Fruit fly (Drosophila melanogaster): ENCODE results near the gene CG8852.

CG8852 gene

DNA sequence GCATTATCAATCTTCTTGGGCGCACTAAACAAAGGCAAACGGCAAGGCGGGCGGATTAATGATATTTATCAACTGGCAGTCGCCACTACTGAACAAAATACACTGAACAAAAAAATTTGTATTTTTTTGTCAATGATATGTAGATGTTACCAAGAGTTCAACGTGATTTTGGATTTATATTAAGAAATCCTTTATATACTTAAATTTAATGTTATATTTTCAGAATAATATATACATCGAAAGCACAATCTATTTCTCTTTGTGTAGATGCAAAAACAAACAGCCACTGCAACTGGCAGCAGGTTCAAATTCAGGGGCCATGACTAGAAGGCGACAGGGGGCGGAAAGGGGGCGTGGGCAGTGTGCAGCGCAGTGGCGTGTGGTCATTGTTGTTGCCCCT lies 42.2 kb upstream of the CG8852 start (continued):
- TF ChIP-seq CG11093 (GFP tag; IDR thresholded peaks at IDR 0.05) (no peak), Adf1 (GFP tag; IDR thresholded peaks at IDR 0.05) (no peak), stwl (tag; optimal IDR thresholded peaks at IDR 0.05) (no peak), CG12236 (GFP tag; optimal IDR thresholded peaks at IDR 0.05) (no peak), CG9727 (GFP tag; optimal IDR thresholded peaks at IDR 0.05) (no peak), fu2 (GFP tag; optimal IDR thresholded peaks at IDR 0.05) (no peak), CG6254 (GFP tag; optimal IDR thresholded peaks at IDR 0.05) (no peak), caup (GFP tag; optimal IDR thresholded peaks at IDR 0.05; ENCODE audit: severe bottlenecking) (no peak), crp (GFP tag; optimal IDR thresholded peaks at IDR 0.05) (no peak), CG10431 (GFP tag; optimal IDR thresholded peaks at IDR 0.05) (no peak), CG11456 (GFP tag; IDR thresholded peaks at IDR 0.05) (0 out of 3 replicates have a peak, but pooled peaks have one; percentile 15), sd (tag; optimal IDR thresholded peaks at IDR 0.05) (no peak), Sox102F (GFP tag; optimal IDR thresholded peaks at IDR 0.05) (peak; percentile 47), p53 (GFP tag; optimal IDR thresholded peaks at IDR 0.05) (no peak), CG8359 (GFP tag; optimal IDR thresholded peaks at IDR 0.05; ENCODE audit: borderline replicate concordance) (no peak), chn (GFP tag; optimal IDR thresholded peaks at IDR 0.05) (no peak), gsb (GFP tag; IDR thresholded peaks at IDR 0.05) (no peak), Xrp1 (GFP tag; IDR thresholded peaks at IDR 0.05) (peak; percentile 35; the same call in 1 of the 2 replicates), E2f2 (GFP tag; IDR thresholded peaks at IDR 0.05) (no peak), Lhr (GFP tag; optimal IDR thresholded peaks at IDR 0.05) (no peak), h (optimal IDR thresholded peaks at IDR 0.05) (no peak), ttk (GFP tag; IDR thresholded peaks at IDR 0.05) (peak; percentile 22; the same call in 1 of the 2 replicates), CoRest (tag; optimal IDR thresholded peaks at IDR 0.05) (peak; percentile 10), Aef1 (GFP tag; IDR thresholded peaks at IDR 0.05) (no peak), lola (GFP tag; optimal IDR thresholded peaks at IDR 0.05) (no peak), da (GFP tag; optimal IDR thresholded peaks at IDR 0.05) (no peak), CG43689 (GFP tag; IDR thresholded peaks at IDR 0.05) (no peak), tin (GFP tag; optimal IDR thresholded peaks at IDR 0.05) (no peak), CG8924 (tag; optimal IDR thresholded peaks at IDR 0.05) (no peak), ac (GFP tag; optimal IDR thresholded peaks at IDR 0.05) (no peak), fd102C (GFP tag; optimal IDR thresholded peaks at IDR 0.05) (no peak), CG14014 (GFP tag; IDR thresholded peaks at IDR 0.05) (no peak), Ptx1 (GFP tag; IDR thresholded peaks at IDR 0.05) (peak; percentile 41; the same call in 1 of the 2 replicates), tgo (GFP tag; IDR thresholded peaks at IDR 0.05) (no peak), gem (tag; optimal IDR thresholded peaks at IDR 0.05) (peak; percentile 55), CG10321 (GFP tag; IDR thresholded peaks at IDR 0.05) (no peak), org-1 (GFP tag; optimal IDR thresholded peaks at IDR 0.05) (no peak), Usf (GFP tag; optimal IDR thresholded peaks at IDR 0.05) (no peak), CG2678 (tag; optimal IDR thresholded peaks at IDR 0.05) (no peak), lmd (GFP tag; IDR thresholded peaks at IDR 0.05) (no peak), CG42726 (GFP tag; IDR thresholded peaks at IDR 0.05; ENCODE audit: partially characterized antibody) (no peak), CG15011 (GFP tag; optimal IDR thresholded peaks at IDR 0.05) (no peak), fru (optimal IDR thresholded peaks at IDR 0.05) (no peak)

DNA sequence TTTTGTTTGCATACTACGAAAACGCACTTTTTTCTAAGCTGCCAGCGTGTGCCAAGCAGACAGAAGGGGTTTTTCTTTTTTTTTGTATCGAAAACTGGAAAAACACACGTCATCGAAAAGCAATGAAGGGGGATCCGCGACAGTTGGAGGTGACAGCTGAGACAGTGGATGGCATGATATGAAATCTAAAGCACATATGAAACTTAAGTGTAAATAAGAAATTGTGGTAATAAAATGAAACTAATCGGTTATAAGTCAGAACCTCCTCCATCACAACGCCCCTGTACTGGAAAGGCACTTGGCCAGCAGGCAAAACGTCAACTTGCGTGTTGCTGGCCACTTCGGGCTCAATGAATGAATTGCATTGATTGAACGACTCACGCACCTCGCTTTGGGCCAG lies 41.3 kb upstream of the CG8852 start:
- TF ChIP-seq ato (GFP tag; IDR thresholded peaks at IDR 0.05; ENCODE audit: partially characterized antibody) (no peak), CG10321 (GFP tag; IDR thresholded peaks at IDR 0.05) (no peak), knrl (GFP tag; IDR thresholded peaks at IDR 0.05; ENCODE audit: partially characterized antibody) (peak; percentile 22; the same call in 1 of the 3 replicates), Ets65A (GFP tag) (peak; percentile 30), CG12299 (tag; optimal IDR thresholded peaks at IDR 0.05) (no peak), CG4617 (GFP tag; optimal IDR thresholded peaks at IDR 0.05; ENCODE audit: borderline replicate concordance) (no peak), slbo (GFP tag; IDR thresholded peaks at IDR 0.05) (no peak), Drgx (GFP tag; IDR thresholded peaks at IDR 0.05) (peak; percentile 46)

Data from whole organism, embryonic.